Worm (Caenorhabditis elegans): ENCODE measurements around the gene C16C8.21.

DNA sequence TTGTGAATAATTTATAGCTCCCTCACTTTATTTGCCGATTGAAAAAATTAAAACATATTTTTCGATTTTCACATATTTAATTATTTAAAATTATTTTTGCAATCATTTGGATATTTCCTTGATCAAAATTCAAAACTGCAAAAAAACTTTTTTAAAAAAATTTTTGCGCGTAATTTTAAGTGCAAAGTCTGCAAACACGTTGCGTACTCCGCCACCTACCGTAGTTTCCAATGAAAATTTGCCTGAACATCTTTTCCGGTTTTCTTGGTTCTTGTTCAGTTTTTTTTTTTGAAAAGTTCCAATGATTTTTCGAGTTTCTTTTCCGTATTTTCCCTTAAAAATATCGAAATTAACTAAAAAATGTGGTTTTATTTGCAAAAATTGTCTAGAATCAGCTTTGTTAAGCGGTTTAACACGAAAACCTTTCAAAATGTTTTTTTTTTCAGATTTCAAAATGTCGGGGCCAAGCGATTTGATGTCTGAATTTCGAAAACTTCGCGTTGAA lies 822 bp downstream of the C16C8.21 start, which contains the start of gene C16C8.25:
- TF ChIP-seq dao-5 (tag; optimal IDR thresholded peaks at IDR 0.05) (no peak), W03F9.2 (tag; optimal IDR thresholded peaks at IDR 0.05) (no peak)

All from whole organism, L4/young adult.